Worm (Caenorhabditis elegans): ENCODE measurements around the gene C03B1.2.

- TF ChIP-seq fkh-6 (tag; optimal IDR thresholded peaks at IDR 0.05) (no peak), ceh-30 (tag; optimal IDR thresholded peaks at IDR 0.05) (no peak), ama-1 (optimal IDR thresholded peaks at IDR 0.05) (no peak), fkh-10 (GFP tag; optimal IDR thresholded peaks at IDR 0.05) (no peak), unc-3 (GFP tag; conservative IDR thresholded peaks at IDR 0.05) (no peak), unc-3 (tag; optimal IDR thresholded peaks at IDR 0.05) (no peak), elt-2 (tag; optimal IDR thresholded peaks at IDR 0.05) (no peak), nhr-11 (tag; optimal IDR thresholded peaks at IDR 0.05) (no peak), che-1 (tag; optimal IDR thresholded peaks at IDR 0.05) (no peak)
These were observed 9.2 kb upstream of the C03B1.2 start, which contains the start of gene C03B1.14 for ce11 chrX:6360658-6361057.
